Worm (Caenorhabditis elegans) whole organism, late embryonic: ENCODE data around the gene F13A7.12.

Experiments used
- C38D4.7 ChIP-seq: fragments of 200-800 bp; sonication (Bioruptor generic); optimal IDR thresholded peaks from 2 replicates; lab custom pipeline; 2018; ENCODE audit warnings: mild to moderate bottlenecking, missing genetic modification characterization, moderate library complexity, missing compliant biosample characterization
- F13H6.1 ChIP-seq: sonication (generic microtip); optimal IDR thresholded peaks from 2 replicates; lab custom pipeline; 2016; ENCODE audit warnings: missing genetic modification characterization, missing compliant biosample characterization
- Y22D7AL.16 ChIP-seq: sonication (generic microtip); optimal IDR thresholded peaks from 2 replicates; lab custom pipeline; 2016; ENCODE audit warnings: missing genetic modification characterization, missing compliant biosample characterization
- ceh-22 ChIP-seq: sonication (generic microtip); optimal IDR thresholded peaks from 2 replicates; lab custom pipeline; 2017; ENCODE audit warnings: missing biosample characterization, missing genetic modification characterization
- ceh-34 ChIP-seq: sonication (generic microtip); optimal IDR thresholded peaks from 2 replicates; lab custom pipeline; 2016; ENCODE audit warnings: mild to moderate bottlenecking, missing genetic modification characterization, missing compliant biosample characterization
- ceh-9 ChIP-seq: sonication (generic microtip); optimal IDR thresholded peaks from 2 replicates; lab custom pipeline; 2016; ENCODE audit warnings: mild to moderate bottlenecking, missing genetic modification characterization, inconsistent platforms, missing compliant biosample characterization
- dve-1 ChIP-seq: sonication (generic microtip); optimal IDR thresholded peaks from 2 replicates; lab custom pipeline; 2017; ENCODE audit warnings: antibody characterized with exemption, mild to moderate bottlenecking, missing genetic modification characterization, missing compliant biosample characterization
- eyg-1 ChIP-seq: sonication (generic microtip); optimal IDR thresholded peaks from 2 replicates; lab custom pipeline; 2016; ENCODE audit warnings: missing genotype, missing genetic modification characterization, missing compliant biosample characterization
- fax-1 ChIP-seq: sonication (generic microtip); optimal IDR thresholded peaks from 2 replicates; lab custom pipeline; 2016; ENCODE audit warnings: missing genotype, missing genetic modification characterization, missing compliant biosample characterization
- fkh-10 ChIP-seq: fragments of 150-350 bp; optimal IDR thresholded peaks from 2 replicates; lab custom pipeline; 2014; ENCODE audit warnings: missing biosample characterization, missing genetic modification reagents, missing genetic modification characterization
- hlh-30 ChIP-seq: sonication (generic microtip); optimal IDR thresholded peaks from 2 replicates; lab custom pipeline; 2017; ENCODE audit warnings: antibody characterized with exemption, missing genetic modification characterization, missing compliant biosample characterization; ENCODE audit not compliant: insufficient read depth
- nhr-232 ChIP-seq: sonication (generic microtip); optimal IDR thresholded peaks from 2 replicates; lab custom pipeline; 2016; ENCODE audit warnings: missing genetic modification characterization, missing compliant biosample characterization
- pag-3 ChIP-seq: sonication (generic microtip); optimal IDR thresholded peaks from 2 replicates; lab custom pipeline; 2016; ENCODE audit warnings: missing compliant biosample characterization, missing genetic modification characterization, borderline replicate concordance
- ref-2 ChIP-seq: sonication (generic microtip); optimal IDR thresholded peaks from 2 replicates; lab custom pipeline; 2016; ENCODE audit warnings: missing genetic modification characterization, missing compliant biosample characterization
- syd-9 ChIP-seq: sonication (generic microtip); optimal IDR thresholded peaks from 2 replicates; lab custom pipeline; 2016; ENCODE audit warnings: mild to moderate bottlenecking, missing genetic modification characterization, moderate library complexity, missing compliant biosample characterization

Gene F13A7.12

DNA sequence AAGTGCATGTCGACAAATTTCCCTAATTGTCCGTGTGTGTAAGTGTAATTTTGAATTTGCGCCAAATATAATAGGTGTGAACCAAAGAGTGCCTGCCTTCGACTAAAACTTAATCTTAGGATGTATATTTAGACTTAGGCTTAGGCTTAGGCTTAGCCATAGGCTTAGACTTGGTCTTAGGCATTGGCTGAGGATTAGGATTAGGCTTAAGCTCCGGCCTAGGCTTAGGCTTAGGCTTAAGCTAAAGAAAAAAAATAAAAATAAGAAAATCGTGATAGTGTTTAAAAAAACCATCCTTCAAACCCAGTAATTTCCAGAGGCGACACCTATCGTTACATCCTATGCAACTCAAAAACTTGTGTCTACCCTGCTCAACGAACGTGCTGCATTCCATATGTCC is 50.4 kb downstream of the F13A7.12 start:
- TF ChIP-seq dve-1 = peak; percentile 70
- TF ChIP-seq ceh-34 (tag; lab: Kevin White, UChicago) = no peak
- TF ChIP-seq ceh-22 = no peak
- TF ChIP-seq nhr-232 (tag; lab: Kevin White, UChicago) = no peak

- TF ChIP-seq Y22D7AL.16 (tag; lab: Kevin White, UChicago) (no peak), F13H6.1 (tag; lab: Kevin White, UChicago) (no peak), ceh-9 (no peak), ref-2 (tag; lab: Kevin White, UChicago) (no peak), fkh-10 (GFP tag; lab: Kevin White, UChicago) (no peak), eyg-1 (no peak), C38D4.7 (GFP tag; lab: Kevin White, UChicago) (no peak), hlh-30 (tag; lab: Kevin White, UChicago) (no peak), syd-9 (tag; lab: Kevin White, UChicago) (no peak), fax-1 (no peak), pag-3 (tag; lab: Kevin White, UChicago) (no peak)
Measured at ce11 chrV:16447735-16448134, 51.9 kb downstream of the F13A7.12 start, which contains the start of gene T08G3.13. TSS of gene T08G3.13 (plus strand) at chrV:16448035.
